Worm (Caenorhabditis elegans): Measurements from ENCODE around the gene asd-1.

asd-1 gene

ce11 chrIII:4196301-4196987 lies 641 bp upstream of the asd-1 start (continued):
- TF ChIP-seq zip-2 (tag; optimal IDR thresholded peaks at IDR 0.05) (no peak), attf-4 (tag; optimal IDR thresholded peaks at IDR 0.05) (no peak), ctbp-1 (GFP tag; IDR thresholded peaks at IDR 0.05) (no peak), daf-16 (GFP tag; optimal IDR thresholded peaks at IDR 0.05) (no peak), daf-16 (tag; optimal IDR thresholded peaks at IDR 0.05) (no peak), saeg-2 (GFP tag; IDR thresholded peaks at IDR 0.05) (no peak), nhr-76 (tag; optimal IDR thresholded peaks at IDR 0.05) (no peak), spr-3 (GFP tag; optimal IDR thresholded peaks at IDR 0.05) (no peak), F44E2.7 (GFP tag; IDR thresholded peaks at IDR 0.05) (no peak), arid-1 (GFP tag; conservative IDR thresholded peaks at IDR 0.05) (no peak), lin-13 (GFP tag; optimal IDR thresholded peaks at IDR 0.05) (no peak), ZK337.2 (GFP tag; IDR thresholded peaks at IDR 0.05) (no peak), fkh-10 (GFP tag; optimal IDR thresholded peaks at IDR 0.05) (peak; percentile 12), cey-2 (tag; optimal IDR thresholded peaks at IDR 0.05; ENCODE audit: borderline replicate concordance, insufficient read depth) (no peak), zfp-2 (tag; optimal IDR thresholded peaks at IDR 0.05) (no peak), dmd-6 (GFP tag; IDR thresholded peaks at IDR 0.05) (0 out of 2 replicates have a peak, but pooled peaks have one; percentile 9), ceh-44 (GFP tag; IDR thresholded peaks at IDR 0.05) (no peak), nhr-6 (tag; optimal IDR thresholded peaks at IDR 0.05) (peak; percentile 45), nhr-77 (tag; optimal IDR thresholded peaks at IDR 0.05) (no peak), zip-11 (GFP tag; IDR thresholded peaks at IDR 0.05) (no peak), set-16 (GFP tag; IDR thresholded peaks at IDR 0.05) (no peak), mxl-3 (GFP tag; optimal IDR thresholded peaks at IDR 0.05) (peak; percentile 38), dpl-1 (GFP tag; optimal IDR thresholded peaks at IDR 0.05) (peak; percentile 42), lsy-2 (tag; optimal IDR thresholded peaks at IDR 0.05) (peak; percentile 49 to 82), zag-1 (tag; optimal IDR thresholded peaks at IDR 0.05) (no peak), mes-2 (tag; optimal IDR thresholded peaks at IDR 0.05; ENCODE audit: poor library complexity, severe bottlenecking) (peak; percentile 86), duxl-1 (tag; optimal IDR thresholded peaks at IDR 0.05; ENCODE audit: poor library complexity) (no peak), nhr-111 (GFP tag; optimal IDR thresholded peaks at IDR 0.05) (no peak), F10B5.3 (tag; optimal IDR thresholded peaks at IDR 0.05) (no peak), dve-1 (tag; optimal IDR thresholded peaks at IDR 0.05; ENCODE audit: insufficient read depth) (no peak), lin-38 (GFP tag; IDR thresholded peaks at IDR 0.05) (peak; percentile 30; the same call in 1 of the 2 replicates), hif-1 (tag; optimal IDR thresholded peaks at IDR 0.05) (peak in 1 of 2 experiments; percentile 67), nhr-28 (tag; optimal IDR thresholded peaks at IDR 0.05) (no peak), nhr-102 (tag; optimal IDR thresholded peaks at IDR 0.05) (no peak), lir-3 (tag; optimal IDR thresholded peaks at IDR 0.05) (no peak), skn-1 (tag; optimal IDR thresholded peaks at IDR 0.05) (no peak), sdz-12 (GFP tag; optimal IDR thresholded peaks at IDR 0.05) (no peak), ceh-20 (GFP tag; IDR thresholded peaks at IDR 0.05) (no peak), snpc-1.2 (GFP tag; IDR thresholded peaks at IDR 0.05) (no peak), mdt-29 (GFP tag; IDR thresholded peaks at IDR 0.05) (no peak), pqm-1 (tag; optimal IDR thresholded peaks at IDR 0.05) (no peak), daf-19 (GFP tag; conservative IDR thresholded peaks at IDR 0.05) (no peak), tag-97 (GFP tag; IDR thresholded peaks at IDR 0.05) (no peak), lin-39 (tag; optimal IDR thresholded peaks at IDR 0.05) (no peak), nhr-25 (tag; optimal IDR thresholded peaks at IDR 0.05; ENCODE audit: borderline replicate concordance, insufficient read depth) (no peak), rbr-2 (tag; optimal IDR thresholded peaks at IDR 0.05) (peak; percentile 45), F49E8.2 (tag; optimal IDR thresholded peaks at IDR 0.05; ENCODE audit: borderline replicate concordance) (no peak), nhr-42 (GFP tag; IDR thresholded peaks at IDR 0.05) (no peak), dmd-8 (GFP tag; IDR thresholded peaks at IDR 0.05) (no peak), tra-1 (GFP tag; IDR thresholded peaks at IDR 0.05) (no peak)
